Fruit fly (Drosophila melanogaster) whole organism, embryonic: ENCODE data around the gene yellow-f2.
A peak's percentile ranks its signal among the peaks of the same experiment; 100 is the strongest.

Experiments used
- Abd-B ChIP-seq: fragments of 200-800 bp; sonication (Bioruptor generic); optimal IDR thresholded peaks from 2 replicates; lab custom pipeline; 2018; ENCODE audit warnings: missing biosample characterization, mild to moderate bottlenecking, missing genetic modification characterization, moderate library complexity
- BEAF-32 ChIP-seq: fragments of 200-800 bp; sonication (Bioruptor generic); optimal IDR thresholded peaks from 3 replicates; lab custom pipeline; 2017; ENCODE audit warnings: missing biosample characterization, missing genetic modification characterization, mild to moderate bottlenecking, moderate library complexity, missing genetic modification reagents
- Bteb2 ChIP-seq: fragments of 200-800 bp; sonication (Bioruptor generic); optimal IDR thresholded peaks from 2 replicates; lab custom pipeline; 2016; ENCODE audit warnings: missing biosample characterization, missing genetic modification characterization
- CG10267 ChIP-seq: fragments of 200-800 bp; sonication (Bioruptor generic); optimal IDR thresholded peaks from 2 replicates; lab custom pipeline; 2018; ENCODE audit warnings: missing biosample characterization, mild to moderate bottlenecking, missing genetic modification characterization, moderate library complexity
- CG10979 ChIP-seq: fragments of 200-800 bp; sonication (Bioruptor generic); optimal IDR thresholded peaks from 2 replicates; lab custom pipeline; 2018; ENCODE audit warnings: missing biosample characterization, mild to moderate bottlenecking, missing genetic modification characterization, moderate library complexity
- CG12155 ChIP-seq: fragments of 200-800 bp; sonication (Bioruptor generic); optimal IDR thresholded peaks from 3 replicates; lab custom pipeline; 2016; ENCODE audit warnings: missing biosample characterization, missing genetic modification characterization
- CG1233 ChIP-seq: fragments of 200-800 bp; sonication (Bioruptor generic); optimal IDR thresholded peaks from 4 replicates; lab custom pipeline; 2018; ENCODE audit warnings: missing biosample characterization, mild to moderate bottlenecking, missing genetic modification characterization
- CG12659 ChIP-seq: fragments of 200-800 bp; sonication (Bioruptor generic); optimal IDR thresholded peaks from 3 replicates; lab custom pipeline; 2017; ENCODE audit warnings: mild to moderate bottlenecking, missing biosample characterization, missing genetic modification reagents, missing genetic modification characterization
- CG12744 ChIP-seq: fragments of 200-800 bp; sonication (Bioruptor generic); optimal IDR thresholded peaks from 2 replicates; lab custom pipeline; 2016; ENCODE audit warnings: missing biosample characterization, missing genetic modification characterization
- CG13287 ChIP-seq: fragments of 200-800 bp; sonication (Bioruptor generic); IDR thresholded peaks from 2 replicates; pipeline ENCODE4 v1.3.6; 2022; ENCODE audit warnings: missing biosample characterization, missing genetic modification characterization; ENCODE audit not compliant: partially characterized antibody
- CG14710 ChIP-seq: fragments of 200-800 bp; sonication (Bioruptor generic); optimal IDR thresholded peaks from 3 replicates; lab custom pipeline; 2019; ENCODE audit warnings: missing biosample characterization, mild to moderate bottlenecking, missing genetic modification characterization, moderate library complexity
- CG14965 ChIP-seq: fragments of 200-800 bp; sonication (Bioruptor generic); optimal IDR thresholded peaks from 2 replicates; lab custom pipeline; 2016; ENCODE audit warnings: missing biosample characterization, missing genetic modification characterization, borderline replicate concordance
- CG17186 ChIP-seq: fragments of 200-800 bp; sonication (Bioruptor generic); optimal IDR thresholded peaks from 3 replicates; lab custom pipeline; 2017; ENCODE audit warnings: missing biosample characterization, missing genetic modification reagents, missing genetic modification characterization
- CG17912 ChIP-seq: fragments of 200-800 bp; sonication (Bioruptor generic); optimal IDR thresholded peaks from 2 replicates; lab custom pipeline; 2018; ENCODE audit warnings: missing biosample characterization, mild to moderate bottlenecking, missing genetic modification characterization
- CG2199 ChIP-seq: fragments of 200-800 bp; sonication (Bioruptor generic); IDR thresholded peaks from 3 replicates; pipeline ENCODE4 v1.3.6; 2022; ENCODE audit warnings: missing biosample characterization, missing genetic modification characterization
- CG2712 ChIP-seq: fragments of 200-800 bp; optimal IDR thresholded peaks from 3 replicates; lab custom pipeline; 2019; ENCODE audit warnings: missing biosample characterization, mild to moderate bottlenecking, missing genetic modification characterization, moderate library complexity
- CG34224 ChIP-seq: fragments of 200-800 bp; sonication (Bioruptor generic); IDR thresholded peaks from 3 replicates; pipeline ENCODE4 v1.3.6; 2022; ENCODE audit warnings: missing biosample characterization, missing genetic modification characterization; ENCODE audit not compliant: partially characterized antibody
- CG3847 ChIP-seq: fragments of 200-800 bp; sonication (Bioruptor generic); IDR thresholded peaks from 2 replicates; pipeline ENCODE4 v1.3.6; 2022; ENCODE audit warnings: missing biosample characterization, missing genetic modification characterization
- CG4328 ChIP-seq: fragments of 200-800 bp; sonication (Bioruptor generic); optimal IDR thresholded peaks from 3 replicates; lab custom pipeline; 2017; ENCODE audit warnings: missing biosample characterization, missing genetic modification reagents, missing genetic modification characterization
- CG4617 ChIP-seq: fragments of 200-800 bp; sonication (Bioruptor generic); optimal IDR thresholded peaks from 3 replicates; lab custom pipeline; 2016; ENCODE audit warnings: missing biosample characterization, missing genetic modification characterization, borderline replicate concordance
- CG5953 ChIP-seq: fragments of 200-800 bp; sonication (Bioruptor generic); IDR thresholded peaks from 2 replicates; pipeline ENCODE4 v1.3.6; 2022; ENCODE audit warnings: missing biosample characterization, missing genetic modification characterization
- CG9215 ChIP-seq: fragments of 200-800 bp; sonication (Bioruptor generic); IDR thresholded peaks from 2 replicates; pipeline ENCODE4 v1.3.6; 2022; ENCODE audit warnings: missing biosample characterization, missing genetic modification characterization
- CG9932 ChIP-seq: fragments of 200-800 bp; sonication (Bioruptor generic); IDR thresholded peaks from 2 replicates; pipeline ENCODE4 v1.3.6; 2022; ENCODE audit warnings: missing biosample characterization, missing genetic modification characterization
- CHES-1-like ChIP-seq: fragments of 200-800 bp; sonication (Bioruptor generic); optimal IDR thresholded peaks from 2 replicates; lab custom pipeline; 2016; ENCODE audit warnings: missing biosample characterization, missing genetic modification characterization
- Dp ChIP-seq: fragments of 200-800 bp; sonication (Bioruptor generic); optimal IDR thresholded peaks from 2 replicates; lab custom pipeline; 2018; ENCODE audit warnings: missing biosample characterization, mild to moderate bottlenecking, missing genetic modification characterization, moderate library complexity
- Ets97D ChIP-seq: fragments of 200-800 bp; sonication (Bioruptor generic); optimal IDR thresholded peaks from 3 replicates; lab custom pipeline; 2016; ENCODE audit warnings: missing biosample characterization, missing genetic modification characterization
- Jarid2 ChIP-seq: fragments of 200-800 bp; sonication (Bioruptor generic); optimal IDR thresholded peaks from 3 replicates; lab custom pipeline; 2017; ENCODE audit warnings: mild to moderate bottlenecking, missing biosample characterization, missing genetic modification reagents, missing genetic modification characterization
- Mrtf ChIP-seq: fragments of 200-800 bp; sonication (Bioruptor generic); IDR thresholded peaks from 3 replicates; pipeline ENCODE4 v1.3.6; 2022; ENCODE audit warnings: missing biosample characterization, missing genetic modification characterization
- Myb ChIP-seq: fragments of 200-800 bp; sonication (Bioruptor generic); optimal IDR thresholded peaks from 2 replicates; lab custom pipeline; 2016; ENCODE audit warnings: missing biosample characterization, missing genetic modification characterization
- Pdp1 ChIP-seq, 2 experiments: fragments of 200-800 bp; sonication (Bioruptor generic); optimal IDR thresholded peaks; 3 replicates each; lab custom pipeline; 2016; ENCODE audit warnings: missing biosample characterization in 2 of 2, missing genetic modification characterization in 2 of 2, mild to moderate bottlenecking in 1 of 2, moderate library complexity in 1 of 2
- Rfx ChIP-seq: fragments of 200-800 bp; sonication (Bioruptor generic); IDR thresholded peaks from 2 replicates; pipeline ENCODE4 v1.3.6; 2022; ENCODE audit warnings: missing biosample characterization, missing genetic modification characterization
- ac ChIP-seq: fragments of 200-800 bp; sonication (Bioruptor generic); optimal IDR thresholded peaks from 3 replicates; lab custom pipeline; 2017; ENCODE audit warnings: missing biosample characterization, mild to moderate bottlenecking, missing genetic modification characterization
- cg ChIP-seq: fragments of 200-800 bp; sonication (Bioruptor generic); optimal IDR thresholded peaks from 3 replicates; lab custom pipeline; 2019; ENCODE audit warnings: missing biosample characterization, mild to moderate bottlenecking, missing genetic modification characterization, moderate library complexity
- crol ChIP-seq: fragments of 200-800 bp; sonication (Bioruptor generic); IDR thresholded peaks from 2 replicates; pipeline ENCODE4 v1.3.6; 2022; ENCODE audit warnings: missing biosample characterization, missing genetic modification characterization
- dan ChIP-seq: fragments of 200-800 bp; sonication (Bioruptor generic); IDR thresholded peaks from 2 replicates; pipeline ENCODE4 v1.3.6; 2022; ENCODE audit warnings: missing biosample characterization, missing genetic modification characterization
- eve ChIP-seq, 2 experiments: fragments of >200 bp; optimal IDR thresholded peaks; 2 replicates each; lab custom pipeline; 2017; ENCODE audit warnings: missing biosample characterization in 2 of 2, missing genetic modification characterization in 2 of 2
- hkb ChIP-seq, 2 experiments: fragments of 200-800 bp in 1 of 2; fragments of >200 bp in 1 of 2; sonication (Bioruptor generic) in 1 of 2; IDR thresholded peaks in 1 of 2; optimal IDR thresholded peaks in 1 of 2; 2 replicates each; pipeline versions ENCODE4 v1.3.6 to Lab custom; 2017 to 2022; ENCODE audit warnings: missing biosample characterization in 1 of 2, missing genetic modification characterization in 1 of 2
- ken ChIP-seq: fragments of 200-800 bp; sonication (Bioruptor generic); IDR thresholded peaks from 3 replicates; pipeline ENCODE4 v1.3.6; 2022; ENCODE audit warnings: missing biosample characterization, missing genetic modification characterization
- klu ChIP-seq: fragments of 200-800 bp; sonication (Bioruptor generic); IDR thresholded peaks from 2 replicates; pipeline ENCODE4 v1.3.6; 2022; ENCODE audit warnings: missing biosample characterization, missing genetic modification characterization
- lola ChIP-seq, 3 experiments: fragments of >200 bp in 2 of 3; fragments of 200-800 bp in 1 of 3; sonication (Bioruptor generic) in 1 of 3; optimal IDR thresholded peaks; 2 replicates each; lab custom pipeline; 2017 to 2019; ENCODE audit warnings: missing biosample characterization in 3 of 3, missing genetic modification characterization in 3 of 3, mild to moderate bottlenecking in 1 of 3, moderate library complexity in 1 of 3
- pzg ChIP-seq: fragments of 200-800 bp; sonication (Bioruptor generic); optimal IDR thresholded peaks from 3 replicates; lab custom pipeline; 2018; ENCODE audit warnings: missing biosample characterization, mild to moderate bottlenecking, missing genetic modification characterization, moderate library complexity
- row ChIP-seq: fragments of 200-800 bp; sonication (Bioruptor generic); IDR thresholded peaks from 3 replicates; pipeline ENCODE4 v1.3.6; 2022; ENCODE audit warnings: missing biosample characterization, missing genetic modification characterization
- salm ChIP-seq: fragments of 200-800 bp; sonication (Bioruptor generic); optimal IDR thresholded peaks from 2 replicates; lab custom pipeline; 2018; ENCODE audit warnings: missing biosample characterization, mild to moderate bottlenecking, missing genetic modification characterization
- slp2 ChIP-seq: fragments of 200-800 bp; sonication (Bioruptor generic); optimal IDR thresholded peaks from 2 replicates; lab custom pipeline; 2016; ENCODE audit warnings: missing biosample characterization, missing genetic modification characterization
- tll ChIP-seq, 2 experiments: fragments of 200-800 bp in 1 of 2; fragments of >200 bp in 1 of 2; sonication (Bioruptor generic) in 1 of 2; optimal IDR thresholded peaks; 2 replicates each; lab custom pipeline; 2017 to 2019; ENCODE audit warnings: missing biosample characterization in 2 of 2, missing genetic modification characterization in 2 of 2, mild to moderate bottlenecking in 1 of 2, moderate library complexity in 1 of 2
- zen ChIP-seq: fragments of 200-800 bp; sonication (Bioruptor generic); optimal IDR thresholded peaks from 3 replicates; lab custom pipeline; 2018; ENCODE audit warnings: missing biosample characterization, mild to moderate bottlenecking, missing genetic modification characterization, moderate library complexity
- zen2 ChIP-seq: fragments of 200-800 bp; sonication (Bioruptor generic); IDR thresholded peaks from 3 replicates; pipeline ENCODE4 v1.3.6; 2022; ENCODE audit warnings: missing biosample characterization, missing genetic modification characterization; ENCODE audit not compliant: partially characterized antibody
- zfh2 ChIP-seq: fragments of 200-800 bp; sonication (Bioruptor generic); optimal IDR thresholded peaks from 2 replicates; lab custom pipeline; 2016; ENCODE audit warnings: missing biosample characterization, missing genetic modification characterization

The yellow-f2 gene

DNA sequence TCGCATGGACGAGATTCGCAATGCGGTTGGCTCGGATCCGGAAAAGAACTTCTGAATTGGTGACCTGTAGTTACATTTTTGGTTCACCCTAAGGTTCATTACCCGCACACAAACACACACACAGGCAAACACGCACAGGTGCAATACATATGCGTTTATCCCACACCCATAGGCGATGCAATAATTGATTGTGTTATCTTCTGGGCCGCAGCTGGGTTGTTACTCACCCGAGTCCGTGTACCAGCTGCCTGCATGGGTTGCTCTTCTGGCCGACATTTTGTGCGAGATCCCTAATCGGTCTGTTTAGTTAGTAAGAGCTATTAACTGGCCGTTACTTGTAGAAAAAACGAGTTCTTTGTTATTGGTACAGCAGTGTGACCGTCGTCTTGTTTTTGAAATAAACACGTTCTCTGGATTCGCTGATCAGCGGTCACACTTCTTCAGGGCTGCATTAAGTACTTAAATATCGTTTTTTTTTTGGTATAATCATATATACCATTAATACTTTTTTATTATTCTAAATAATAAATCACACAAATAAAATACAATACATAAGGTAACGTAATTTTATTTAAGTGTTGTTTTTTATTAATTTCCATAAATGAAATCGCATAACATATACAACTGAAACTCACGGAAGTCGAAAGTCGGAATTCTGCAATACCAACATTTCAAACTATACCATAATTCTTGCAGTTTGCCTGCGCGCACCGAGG is 16.1 kb upstream of the yellow-f2 start, which contains the start of gene CG8031 (continued):
- TF ChIP-seq Pdp1 (GFP tag; optimal IDR thresholded peaks at IDR 0.05; lab: Kevin White, UChicago) (no peak), Myb (GFP tag; lab: Kevin White, UChicago) (peak; percentile 35), CG13287 (GFP tag; lab: Robert Waterston, UW) (no peak; the same call in 1 of the 2 replicates), row (GFP tag; lab: Robert Waterston, UW) (peak; percentile 38; the same call in 1 of the 3 replicates), Bteb2 (GFP tag; lab: Kevin White, UChicago) (no peak), CG12744 (GFP tag; lab: Kevin White, UChicago) (no peak), Ets97D (GFP tag; lab: Kevin White, UChicago) (peak; percentile 16), CG4617 (GFP tag; lab: Kevin White, UChicago) (peak; percentile 58), CG3847 (GFP tag; lab: Robert Waterston, UW) (peak; percentile 54), CG4328 (GFP tag; lab: Kevin White, UChicago) (no peak), ken (GFP tag; lab: Robert Waterston, UW) (no peak), CG2199 (GFP tag; lab: Robert Waterston, UW) (no peak), Abd-B (GFP tag; lab: Kevin White, UChicago) (no peak), zen (tag; lab: Kevin White, UChicago) (no peak), Dp (GFP tag; lab: Kevin White, UChicago) (peak; percentile 52), dan (GFP tag; lab: Robert Waterston, UW) (no peak), CG10267 (tag; lab: Kevin White, UChicago) (peak; percentile 60), crol (GFP tag; lab: Robert Waterston, UW) (no peak), CG17186 (GFP tag; lab: Kevin White, UChicago) (peak; percentile 52), CG5953 (no peak), klu (GFP tag; lab: Robert Waterston, UW) (no peak), pzg (GFP tag; lab: Kevin White, UChicago) (peak; percentile 62), zfh2 (GFP tag; lab: Kevin White, UChicago) (no peak), CG17912 (GFP tag; lab: Kevin White, UChicago) (no peak), tll (GFP tag; optimal IDR thresholded peaks at IDR 0.05; lab: Kevin White, UChicago) (peak in 1 of 2 experiments; percentile 5), CG9932 (GFP tag; lab: Robert Waterston, UW) (no peak), BEAF-32 (GFP tag; lab: Kevin White, UChicago) (peak; percentile 60), CG14965 (GFP tag; lab: Kevin White, UChicago) (no peak), slp2 (no peak), Rfx (GFP tag; lab: Robert Waterston, UW) (no peak), salm (no peak), ac (no peak), zen2 (GFP tag; lab: Robert Waterston, UW) (no peak), CHES-1-like (GFP tag; lab: Kevin White, UChicago) (no peak), CG12659 (GFP tag; lab: Kevin White, UChicago) (peak; percentile 78), CG2712 (tag; lab: Kevin White, UChicago) (peak; percentile 17), Jarid2 (GFP tag; lab: Kevin White, UChicago) (no peak), CG9215 (GFP tag; lab: Robert Waterston, UW) (no peak), CG34224 (peak; percentile 28; the same call in 2 of the 3 replicates), lola (GFP tag; optimal IDR thresholded peaks at IDR 0.05; lab: Kevin White, UChicago) (peak in 1 of 3 experiments; percentile 14), eve (GFP tag; optimal IDR thresholded peaks at IDR 0.05; lab: Kevin White, UChicago) (no peak), CG10979 (tag; lab: Kevin White, UChicago) (peak; percentile 11), Mrtf (GFP tag; lab: Robert Waterston, UW) (no peak), hkb (optimal IDR thresholded peaks at IDR 0.05; lab: Kevin White, UChicago) (peak; percentile 24), hkb (GFP tag; IDR thresholded peaks at IDR 0.05; lab: Robert Waterston, UW) (peak; percentile 29), CG1233 (GFP tag; lab: Kevin White, UChicago) (no peak), CG14710 (tag; lab: Kevin White, UChicago) (peak; percentile 83), CG12155 (GFP tag; lab: Kevin White, UChicago) (no peak), cg (GFP tag; lab: Kevin White, UChicago) (peak; percentile 97)
